Worm (Caenorhabditis elegans) whole organism, midembryonic: ENCODE data around the gene R08F11.7.

Experiments used
- med-1 ChIP-seq: sonication (generic microtip); optimal IDR thresholded peaks from 2 replicates; lab custom pipeline; 2017; ENCODE audit warnings: missing genetic modification characterization, mild to moderate bottlenecking, missing compliant biosample characterization, antibody characterized with exemption, missing genetic modification reagents; ENCODE audit not compliant: insufficient read depth
- ref-1 ChIP-seq: fragments of 200-800 bp; sonication (Bioruptor generic); conservative IDR thresholded peaks from 2 replicates; pipeline ENCODE4 v1.3.6; 2022; ENCODE audit warnings: missing genetic modification reagents, missing genetic modification characterization, missing compliant biosample characterization
- tab-1 ChIP-seq: fragments of 200-800 bp; sonication (Bioruptor generic); IDR thresholded peaks from 2 replicates; pipeline ENCODE4 v1.3.6; 2022; ENCODE audit warnings: missing genetic modification characterization, missing compliant biosample characterization

- TF ChIP-seq ref-1 (GFP tag; lab: Robert Waterston, UW): no peak
- no peak for TF ChIP-seq tab-1 (GFP tag; lab: Robert Waterston, UW)
- no peak for TF ChIP-seq med-1 (GFP tag; lab: Kevin White, UChicago)
These were observed 51.6 kb downstream of the R08F11.7 start for ce11 chrV:3841462-3841861.
